Fruit fly (Drosophila melanogaster): ENCODE measurements around the gene slx1.

slx1 gene

dm6 chr3R:4601887-4602531, 39.8 kb upstream of the slx1 start (continued):
- no peak for TF ChIP-seq trh (GFP tag; optimal IDR thresholded peaks at IDR 0.05)
- no peak for TF ChIP-seq Gug (GFP tag; IDR thresholded peaks at IDR 0.05)
- peak; percentile 16 for TF ChIP-seq Meics (GFP tag; optimal IDR thresholded peaks at IDR 0.05)
- no peak for TF ChIP-seq mld (GFP tag; IDR thresholded peaks at IDR 0.05; ENCODE audit: partially characterized antibody)
- TF ChIP-seq otp (GFP tag; IDR thresholded peaks at IDR 0.05): no peak
- peak in 1 of 2 experiments; percentile 15 for TF ChIP-seq tll (GFP tag; optimal IDR thresholded peaks at IDR 0.05)
- no peak for TF ChIP-seq eyg (GFP tag; optimal IDR thresholded peaks at IDR 0.05)
- no peak for TF ChIP-seq Atf6 (GFP tag; IDR thresholded peaks at IDR 0.05)
- TF ChIP-seq CG8924 (tag; optimal IDR thresholded peaks at IDR 0.05): peak; percentile 11
- peak; percentile 79; the same call in 1 of the 3 replicates for TF ChIP-seq CG2199 (GFP tag; IDR thresholded peaks at IDR 0.05)
- TF ChIP-seq CG17912 (GFP tag; optimal IDR thresholded peaks at IDR 0.05): no peak
- TF ChIP-seq Vsx1 (GFP tag; optimal IDR thresholded peaks at IDR 0.05): no peak
- no peak for TF ChIP-seq vfl (GFP tag; optimal IDR thresholded peaks at IDR 0.05)
- TF ChIP-seq Poxn (GFP tag; IDR thresholded peaks at IDR 0.05): no peak
- TF ChIP-seq Rx (GFP tag; IDR thresholded peaks at IDR 0.05): no peak
- peak in 1 of 2 experiments; percentile 67 for TF ChIP-seq pan (optimal IDR thresholded peaks at IDR 0.05)
- TF ChIP-seq pan (GFP tag; optimal IDR thresholded peaks at IDR 0.05 in 1 of 2, IDR thresholded peaks at IDR 0.05 in 1 of 2): peak in 1 of 2 experiments; percentile 40
- TF ChIP-seq gce (GFP tag; IDR thresholded peaks at IDR 0.05): no peak
- no peak for TF ChIP-seq tup (GFP tag; optimal IDR thresholded peaks at IDR 0.05)
- no peak for TF ChIP-seq CG13775 (GFP tag; optimal IDR thresholded peaks at IDR 0.05)
- no peak for TF ChIP-seq CG34224 (GFP tag; IDR thresholded peaks at IDR 0.05; ENCODE audit: partially characterized antibody)
- no peak for TF ChIP-seq dysf (GFP tag; IDR thresholded peaks at IDR 0.05)
- TF ChIP-seq org-1 (GFP tag; optimal IDR thresholded peaks at IDR 0.05): peak; percentile 9
- TF ChIP-seq corto (GFP tag; optimal IDR thresholded peaks at IDR 0.05): no peak
- no peak for TF ChIP-seq CG32767 (GFP tag; IDR thresholded peaks at IDR 0.05)
- TF ChIP-seq CG33213 (GFP tag; optimal IDR thresholded peaks at IDR 0.05): no peak
- peak; percentile 3 for TF ChIP-seq Chrac-16 (GFP tag; optimal IDR thresholded peaks at IDR 0.05)
- no peak for TF ChIP-seq Deaf1 (tag; optimal IDR thresholded peaks at IDR 0.05)
- TF ChIP-seq Sox100B (GFP tag; optimal IDR thresholded peaks at IDR 0.05): no peak
- TF ChIP-seq CG12659 (GFP tag; optimal IDR thresholded peaks at IDR 0.05): no peak
- TF ChIP-seq lola (GFP tag; optimal IDR thresholded peaks at IDR 0.05): peak in 1 of 3 experiments; percentile 40
- TF ChIP-seq CG3726 (GFP tag; IDR thresholded peaks at IDR 0.05): no peak
- TF ChIP-seq pfk (GFP tag; optimal IDR thresholded peaks at IDR 0.05): no peak
- no peak for TF ChIP-seq sens-2 (GFP tag; IDR thresholded peaks at IDR 0.05)
- no peak for TF ChIP-seq fd102C (GFP tag; optimal IDR thresholded peaks at IDR 0.05)
- TF ChIP-seq sob (GFP tag; IDR thresholded peaks at IDR 0.05): no peak
- no peak for TF ChIP-seq Abd-B (GFP tag; optimal IDR thresholded peaks at IDR 0.05)
- no peak for TF ChIP-seq CG8388 (GFP tag; optimal IDR thresholded peaks at IDR 0.05)
- TF ChIP-seq Pdp1 (GFP tag; optimal IDR thresholded peaks at IDR 0.05): peak in 1 of 2 experiments; percentile 16
- TF ChIP-seq CG16813 (GFP tag; IDR thresholded peaks at IDR 0.05; ENCODE audit: partially characterized antibody): no peak
- TF ChIP-seq CG15011 (GFP tag; optimal IDR thresholded peaks at IDR 0.05): no peak
- TF ChIP-seq az2 (GFP tag; optimal IDR thresholded peaks at IDR 0.05): no peak
- TF ChIP-seq Dfd (GFP tag; optimal IDR thresholded peaks at IDR 0.05): no peak
- TF ChIP-seq CG3847 (GFP tag; IDR thresholded peaks at IDR 0.05): no peak
- no peak for TF ChIP-seq chm (GFP tag; IDR thresholded peaks at IDR 0.05)
- no peak for TF ChIP-seq HLH54F (GFP tag; optimal IDR thresholded peaks at IDR 0.05)
- TF ChIP-seq ara (GFP tag; IDR thresholded peaks at IDR 0.05): no peak
- no peak for TF ChIP-seq tx (GFP tag; optimal IDR thresholded peaks at IDR 0.05)
- TF ChIP-seq twi (tag; optimal IDR thresholded peaks at IDR 0.05): no peak
- TF ChIP-seq nom (GFP tag; optimal IDR thresholded peaks at IDR 0.05): no peak
